Worm (Caenorhabditis elegans): Measurements from ENCODE around the gene grsp-2.

grsp-2 gene

DNA sequence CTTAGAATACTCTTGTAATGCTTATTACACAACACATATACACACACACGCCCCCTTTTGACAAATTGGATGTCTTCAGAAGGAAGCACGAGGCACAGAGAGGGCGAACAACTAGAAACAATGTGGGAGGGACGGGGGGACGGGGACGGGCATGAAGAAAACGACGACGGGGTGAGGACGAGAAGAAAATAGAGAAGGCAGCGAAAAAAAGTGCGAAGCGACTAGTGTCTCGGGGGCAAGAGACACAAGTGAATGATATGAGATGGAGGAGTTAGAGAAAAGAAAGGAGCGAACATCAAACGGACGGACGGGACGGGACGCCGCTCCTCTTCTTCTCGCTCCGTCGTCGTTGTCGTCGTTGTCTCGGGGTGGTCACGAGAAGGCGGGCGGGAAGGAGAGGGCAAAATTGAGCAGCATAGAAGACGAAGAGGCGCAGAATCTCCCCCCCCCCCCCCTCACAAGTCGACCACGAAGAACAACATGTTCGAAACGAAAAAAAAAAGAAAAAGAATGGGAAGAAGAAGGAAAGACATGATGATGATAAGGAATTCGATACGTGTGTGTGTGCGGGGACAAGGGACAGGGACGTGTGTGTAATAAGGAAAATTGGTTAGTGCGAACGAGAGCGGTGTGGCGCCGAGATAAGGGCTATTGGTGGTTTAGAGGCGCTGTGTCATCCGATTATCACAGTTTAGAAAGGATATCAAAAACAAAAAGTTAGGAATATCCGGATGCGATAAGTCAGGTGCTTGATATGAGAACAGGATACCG, 21.0 kb upstream of the grsp-2 start (continued):
- no peak for TF ChIP-seq D2030.7 (GFP tag; IDR thresholded peaks at IDR 0.05)
- TF ChIP-seq hrde-1 (tag; optimal IDR thresholded peaks at IDR 0.05; ENCODE audit: borderline replicate concordance): no peak
- no peak for TF ChIP-seq madf-6 (GFP tag; IDR thresholded peaks at IDR 0.05)
- TF ChIP-seq ztf-3 (GFP tag; optimal IDR thresholded peaks at IDR 0.05): peak; percentile 19
- TF ChIP-seq nhr-179 (tag; optimal IDR thresholded peaks at IDR 0.05): no peak
- TF ChIP-seq tbx-9 (tag; optimal IDR thresholded peaks at IDR 0.05; ENCODE audit: borderline replicate concordance): no peak
- no peak for TF ChIP-seq snpc-1.3 (tag; optimal IDR thresholded peaks at IDR 0.05; ENCODE audit: insufficient read depth)
- no peak for TF ChIP-seq F39B2.1 (GFP tag; IDR thresholded peaks at IDR 0.05)
- no peak; the same call in none of the 2 replicates for TF ChIP-seq B0336.3 (GFP tag; IDR thresholded peaks at IDR 0.05)
- TF ChIP-seq Y79H2A.3 (GFP tag; conservative IDR thresholded peaks at IDR 0.05): no peak
- TF ChIP-seq madf-3 (GFP tag; IDR thresholded peaks at IDR 0.05): no peak
- no peak for TF ChIP-seq snpc-1.1 (tag; optimal IDR thresholded peaks at IDR 0.05; ENCODE audit: insufficient read depth)
- 0 out of 2 replicates have a peak, but pooled peaks have one; percentile 34 for TF ChIP-seq attf-3 (GFP tag; conservative IDR thresholded peaks at IDR 0.05)
- TF ChIP-seq hlh-26 (GFP tag; conservative IDR thresholded peaks at IDR 0.05): no peak
- no peak for TF ChIP-seq sptf-2 (GFP tag; optimal IDR thresholded peaks at IDR 0.05)
- no peak for TF ChIP-seq ceh-100 (GFP tag; IDR thresholded peaks at IDR 0.05)
- peak; percentile 25 for TF ChIP-seq athp-1 (tag; optimal IDR thresholded peaks at IDR 0.05)
- TF ChIP-seq let-607 (tag; optimal IDR thresholded peaks at IDR 0.05): peak; percentile 70 to 80
- no peak for TF ChIP-seq unc-62 (GFP tag; optimal IDR thresholded peaks at IDR 0.05)
- TF ChIP-seq attf-6 (GFP tag; IDR thresholded peaks at IDR 0.05): no peak
- no peak for TF ChIP-seq bed-1 (GFP tag; IDR thresholded peaks at IDR 0.05)
- TF ChIP-seq Y53G8AR.9 (GFP tag; conservative IDR thresholded peaks at IDR 0.05): no peak
- TF ChIP-seq hsf-1 (GFP tag; IDR thresholded peaks at IDR 0.05): no peak
- no peak for TF ChIP-seq F57C9.4 (tag; optimal IDR thresholded peaks at IDR 0.05)
- TF ChIP-seq attf-5 (GFP tag; optimal IDR thresholded peaks at IDR 0.05): peak; percentile 94
- peak; percentile 81 for TF ChIP-seq mcd-1 (GFP tag; IDR thresholded peaks at IDR 0.05)
- no peak for TF ChIP-seq Y67H2A.10 (GFP tag; conservative IDR thresholded peaks at IDR 0.05)
- no peak for TF ChIP-seq zim-3 (tag; optimal IDR thresholded peaks at IDR 0.05)
- TF ChIP-seq K12H6.12 (tag; optimal IDR thresholded peaks at IDR 0.05): peak; percentile 95
- TF ChIP-seq sdz-38 (tag; optimal IDR thresholded peaks at IDR 0.05): no peak
- no peak for TF ChIP-seq aptf-3 (GFP tag; IDR thresholded peaks at IDR 0.05)
- TF ChIP-seq ceh-40 (GFP tag; IDR thresholded peaks at IDR 0.05): no peak
- no peak for TF ChIP-seq lsl-1 (GFP tag; optimal IDR thresholded peaks at IDR 0.05)
- peak; percentile 73 for TF ChIP-seq C06A6.2 (GFP tag; conservative IDR thresholded peaks at IDR 0.05)
- peak; percentile 60 for TF ChIP-seq B0035.1 (tag; optimal IDR thresholded peaks at IDR 0.05)
- no peak for TF ChIP-seq ztf-28 (GFP tag; IDR thresholded peaks at IDR 0.05)
- TF ChIP-seq F57A8.1 (GFP tag; optimal IDR thresholded peaks at IDR 0.05): no peak
- no peak for TF ChIP-seq lsy-27 (tag; optimal IDR thresholded peaks at IDR 0.05; ENCODE audit: borderline replicate concordance, insufficient read depth)
- peak; percentile 83 for TF ChIP-seq lin-26 (GFP tag; IDR thresholded peaks at IDR 0.05)
- no peak for TF ChIP-seq C17E4.6 (GFP tag; IDR thresholded peaks at IDR 0.05)
- TF ChIP-seq T26A5.8 (tag; optimal IDR thresholded peaks at IDR 0.05): no peak
- TF ChIP-seq T07F8.4 (tag; optimal IDR thresholded peaks at IDR 0.05): no peak
- TF ChIP-seq mes-4 (tag; optimal IDR thresholded peaks at IDR 0.05): no peak
- no peak for TF ChIP-seq sea-2 (GFP tag; IDR thresholded peaks at IDR 0.05)
- no peak for TF ChIP-seq efl-1 (GFP tag; optimal IDR thresholded peaks at IDR 0.05)
- peak; percentile 83 for TF ChIP-seq lin-40 (tag; optimal IDR thresholded peaks at IDR 0.05)
- no peak for TF ChIP-seq unc-130 (GFP tag; optimal IDR thresholded peaks at IDR 0.05)

Measured in whole organism, young adult.